Worm (Caenorhabditis elegans): ENCODE measurements around the gene F49F1.17.
"Not testable (repeated sequence)": the region's sequence is repeated elsewhere in the genome, so short reads cannot be mapped to it uniquely, and the experiment has no call there.

ce11 chrIV:4184767-4185166 lies 49.1 kb upstream of the F49F1.17 start:
- not testable (repeated sequence) for TF ChIP-seq elt-1, daf-12, mdl-1 (tag; optimal IDR thresholded peaks at IDR 0.05)
